Worm (Caenorhabditis elegans): ENCODE results near the gene uda-1.

The uda-1 gene

DNA sequence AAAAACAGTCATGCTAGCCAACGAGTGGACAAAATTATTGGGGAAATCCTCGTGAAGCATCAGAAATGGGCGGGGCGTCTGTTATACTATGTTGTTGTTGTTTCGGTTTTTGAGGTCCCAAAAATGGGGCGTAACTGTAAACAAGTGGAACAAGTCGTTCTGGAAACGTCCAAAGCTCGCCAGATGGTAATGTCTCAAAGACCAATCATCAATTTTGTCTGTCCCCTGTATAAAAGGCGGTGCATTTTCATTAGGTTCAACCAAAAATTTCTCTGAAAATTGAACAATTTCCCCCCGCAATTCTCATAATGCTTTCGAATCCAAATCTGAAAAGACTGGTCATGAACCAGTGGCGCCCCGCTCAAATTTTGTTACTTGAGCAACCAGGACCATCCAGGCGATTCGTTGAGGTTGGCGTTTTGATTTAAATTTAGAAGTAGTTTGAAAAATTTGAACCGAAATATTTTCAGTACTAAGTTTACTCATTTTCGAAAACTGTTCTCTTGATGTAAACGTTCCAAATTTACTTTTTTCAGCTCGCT is 14.6 kb downstream of the uda-1 start (continued):
- TF ChIP-seq Y56A3A.18 (GFP tag; IDR thresholded peaks at IDR 0.05) (no peak), ztf-18 (tag; optimal IDR thresholded peaks at IDR 0.05) (no peak), ceh-91 (GFP tag; IDR thresholded peaks at IDR 0.05) (no peak; the same call in 1 of the 2 replicates), ZK185.1 (tag; optimal IDR thresholded peaks at IDR 0.05; ENCODE audit: poor library complexity, severe bottlenecking) (no peak), atf-7 (tag; optimal IDR thresholded peaks at IDR 0.05) (no peak), attf-5 (GFP tag; optimal IDR thresholded peaks at IDR 0.05) (peak; percentile 1), B0336.3 (GFP tag; IDR thresholded peaks at IDR 0.05) (peak; percentile 41; the same call in 1 of the 2 replicates), Y95B8A.8 (GFP tag; IDR thresholded peaks at IDR 0.05) (peak; percentile 68)

DNA sequence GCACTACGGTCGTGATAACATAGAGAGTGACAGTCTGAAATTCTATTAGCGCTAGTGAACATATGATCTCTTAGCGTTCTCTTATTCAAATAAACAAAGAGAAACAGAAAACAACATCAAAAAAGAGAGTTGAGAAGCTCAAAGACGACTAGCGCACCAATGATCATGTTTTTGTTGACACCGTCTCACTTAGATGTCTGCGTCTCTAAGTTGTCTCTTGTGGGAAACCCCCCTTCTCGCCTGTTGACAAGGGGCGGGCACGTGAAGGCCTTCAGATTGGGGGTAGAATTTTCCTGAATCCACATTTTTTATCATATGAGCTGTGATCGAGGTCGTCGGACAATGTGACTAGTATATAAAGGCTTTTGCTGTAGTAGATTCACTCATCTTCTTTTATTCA is 15.4 kb downstream of the uda-1 start:
- TF ChIP-seq madf-8 (GFP tag; conservative IDR thresholded peaks at IDR 0.05), result 0 out of 2 replicates have a peak, but pooled peaks have one; percentile 17
- 0 out of 2 replicates have a peak, but pooled peaks have one; percentile 17 for TF ChIP-seq cebp-1 (GFP tag; IDR thresholded peaks at IDR 0.05)
- peak; percentile 42 for TF ChIP-seq cebp-1 (tag; optimal IDR thresholded peaks at IDR 0.05)
- peak; percentile 27; the same call in 1 of the 2 replicates for TF ChIP-seq hsf-1 (GFP tag; IDR thresholded peaks at IDR 0.05)
- TF ChIP-seq dox-1 (GFP tag; IDR thresholded peaks at IDR 0.05), result no peak
- peak; percentile 39; the same call in 1 of the 2 replicates for TF ChIP-seq madf-6 (GFP tag; IDR thresholded peaks at IDR 0.05)
- peak; percentile 7 for TF ChIP-seq tbp1 (GFP tag; optimal IDR thresholded peaks at IDR 0.05)
- no peak for TF ChIP-seq lin-35 (GFP tag; optimal IDR thresholded peaks at IDR 0.05)
- TF ChIP-seq chd-7 (tag; optimal IDR thresholded peaks at IDR 0.05), result peak; percentile 10
- TF ChIP-seq K12H6.12 (tag; optimal IDR thresholded peaks at IDR 0.05), result peak; percentile 17
- peak; percentile 40; the same call in 1 of the 2 replicates for TF ChIP-seq aptf-2 (GFP tag; conservative IDR thresholded peaks at IDR 0.05)
- TF ChIP-seq hmg-1.2 (GFP tag; IDR thresholded peaks at IDR 0.05), result peak; percentile 50; the same call in 1 of the 2 replicates
- TF ChIP-seq F37B4.10 (GFP tag; IDR thresholded peaks at IDR 0.05), result no peak
- TF ChIP-seq aptf-3 (GFP tag; IDR thresholded peaks at IDR 0.05), result peak; percentile 23; the same call in 1 of the 2 replicates
- peak; percentile 44; the same call in 1 of the 2 replicates for TF ChIP-seq pbrm-1 (GFP tag; IDR thresholded peaks at IDR 0.05)
- TF ChIP-seq pha-4 (tag; optimal IDR thresholded peaks at IDR 0.05), result no peak
- TF ChIP-seq D2030.7 (GFP tag; IDR thresholded peaks at IDR 0.05), result peak; percentile 32; the same call in 1 of the 2 replicates
- no peak for TF ChIP-seq egl-44 (GFP tag; IDR thresholded peaks at IDR 0.05)
- no peak for TF ChIP-seq ama-1 (optimal IDR thresholded peaks at IDR 0.05)
- peak in 1 of 2 experiments; percentile 64 for TF ChIP-seq ama-1 (GFP tag; optimal IDR thresholded peaks at IDR 0.05)

DNA sequence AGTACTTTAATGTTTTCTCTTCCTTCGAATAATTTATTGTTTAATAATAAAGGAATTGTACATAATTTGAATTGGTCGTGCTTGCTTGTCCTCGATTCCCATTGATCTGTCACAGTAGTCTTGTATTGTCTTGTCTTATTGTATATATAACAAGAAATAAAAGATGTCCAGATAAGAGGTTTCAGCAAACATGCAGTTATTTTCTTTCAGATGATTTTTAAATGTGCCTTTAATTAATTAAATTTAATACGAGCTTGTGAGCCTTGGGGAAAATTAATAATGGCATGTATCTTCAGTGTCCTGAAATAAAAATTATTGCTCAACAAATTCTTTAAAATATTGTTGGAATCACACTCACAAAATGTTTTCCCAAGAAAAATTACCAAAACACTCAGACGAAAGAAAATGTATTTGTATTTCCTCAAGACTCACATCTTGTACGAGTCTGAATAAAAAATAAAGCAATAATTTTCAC is 18.5 kb downstream of the uda-1 start:
- TF ChIP-seq hlh-12 (tag; optimal IDR thresholded peaks at IDR 0.05) (no peak), die-1 (tag; optimal IDR thresholded peaks at IDR 0.05) (no peak), F10E7.11 (tag; optimal IDR thresholded peaks at IDR 0.05) (no peak), Y95B8A.8 (GFP tag; IDR thresholded peaks at IDR 0.05) (peak; percentile 97), snpc-1.1 (tag; optimal IDR thresholded peaks at IDR 0.05; ENCODE audit: insufficient read depth) (peak; percentile 78), lin-35 (GFP tag; optimal IDR thresholded peaks at IDR 0.05) (peak in 1 of 3 experiments; percentile 20), F49E8.2 (tag; optimal IDR thresholded peaks at IDR 0.05; ENCODE audit: insufficient read depth) (peak; percentile 82), F22D6.2 (tag; optimal IDR thresholded peaks at IDR 0.05) (no peak), hmg-1.2 (GFP tag; IDR thresholded peaks at IDR 0.05) (peak; percentile 25), attf-6 (GFP tag; IDR thresholded peaks at IDR 0.05) (peak; percentile 78; the same call in 1 of the 2 replicates), aptf-3 (GFP tag; IDR thresholded peaks at IDR 0.05) (no peak), C17E4.6 (GFP tag; IDR thresholded peaks at IDR 0.05) (peak; percentile 61; the same call in 1 of the 2 replicates), xnd-1 (tag; optimal IDR thresholded peaks at IDR 0.05) (peak; percentile 5), rec-8 (tag; optimal IDR thresholded peaks at IDR 0.05) (peak in 1 of 2 experiments; percentile 61), lin-26 (GFP tag; IDR thresholded peaks at IDR 0.05) (0 out of 2 replicates have a peak, but pooled peaks have one; percentile 28), lsl-1 (GFP tag; optimal IDR thresholded peaks at IDR 0.05) (peak; percentile 23), tlf-1 (GFP tag; optimal IDR thresholded peaks at IDR 0.05) (peak; percentile 62), nhr-90 (tag; optimal IDR thresholded peaks at IDR 0.05) (no peak), F57C9.4 (tag; optimal IDR thresholded peaks at IDR 0.05) (no peak), snpc-4 (GFP tag; optimal IDR thresholded peaks at IDR 0.05) (peak; percentile 70), snpc-4 (tag; optimal IDR thresholded peaks at IDR 0.05) (peak in 3 of 4 experiments; percentile 17 to 69 (median 41)), tbp1 (GFP tag; optimal IDR thresholded peaks at IDR 0.05) (peak; percentile 55)
